Worm (Caenorhabditis elegans): Measurements from ENCODE around the gene ttbk-4.

The ttbk-4 gene

DNA sequence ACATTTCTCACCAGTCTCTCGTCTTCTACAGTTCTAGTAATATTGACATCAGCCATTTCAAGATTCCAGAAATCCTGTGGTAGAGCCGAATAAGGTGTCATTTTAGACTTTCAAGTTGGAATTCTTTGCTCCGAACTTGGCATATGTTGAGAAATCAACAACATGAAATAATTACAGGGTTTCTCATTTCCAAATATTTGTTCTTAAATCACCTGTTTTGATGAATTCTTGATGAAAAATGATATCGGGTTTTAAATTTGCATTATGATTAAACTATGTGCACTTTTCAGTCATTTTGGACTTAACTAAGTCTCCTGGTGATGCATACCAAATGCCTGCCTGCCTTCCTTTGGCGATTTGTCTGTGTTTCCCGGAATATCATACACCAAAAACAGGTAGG lies 21.4 kb downstream of the ttbk-4 start, which contains the start of gene srv-12:
Gene srv-12, minus strand, starts transcription at position 101 of the 400 bp plus-strand sequence.
- TF ChIP-seq egl-27 (tag; optimal IDR thresholded peaks at IDR 0.05) (no peak), spr-3 (GFP tag; optimal IDR thresholded peaks at IDR 0.05) (no peak), fos-1 (tag; optimal IDR thresholded peaks at IDR 0.05) (no peak), lin-29 (GFP tag; IDR thresholded peaks at IDR 0.05) (no peak), lin-38 (GFP tag; IDR thresholded peaks at IDR 0.05) (no peak), ceh-20 (GFP tag; IDR thresholded peaks at IDR 0.05) (no peak), nhr-111 (GFP tag; optimal IDR thresholded peaks at IDR 0.05) (no peak), ces-1 (GFP tag; optimal IDR thresholded peaks at IDR 0.05) (no peak), duxl-1 (tag; optimal IDR thresholded peaks at IDR 0.05; ENCODE audit: poor library complexity) (no peak), F10B5.3 (tag; optimal IDR thresholded peaks at IDR 0.05) (no peak), lsy-2 (tag; optimal IDR thresholded peaks at IDR 0.05) (no peak), mxl-3 (GFP tag; optimal IDR thresholded peaks at IDR 0.05) (no peak), lir-3 (tag; optimal IDR thresholded peaks at IDR 0.05) (no peak), egl-43 (GFP tag; IDR thresholded peaks at IDR 0.05) (no peak), mxl-2 (GFP tag; conservative IDR thresholded peaks at IDR 0.05) (no peak), F44E2.7 (GFP tag; IDR thresholded peaks at IDR 0.05) (no peak), jun-1 (tag; optimal IDR thresholded peaks at IDR 0.05) (no peak)

- TF ChIP-seq lin-29 (GFP tag; IDR thresholded peaks at IDR 0.05): no peak
- no peak for TF ChIP-seq F49E8.2 (tag; optimal IDR thresholded peaks at IDR 0.05; ENCODE audit: borderline replicate concordance)
- TF ChIP-seq gei-8 (GFP tag; optimal IDR thresholded peaks at IDR 0.05): no peak
- TF ChIP-seq Y75B8A.6 (GFP tag; IDR thresholded peaks at IDR 0.05): no peak
- TF ChIP-seq ces-1 (GFP tag; optimal IDR thresholded peaks at IDR 0.05): no peak
- TF ChIP-seq lin-38 (GFP tag; IDR thresholded peaks at IDR 0.05): no peak
- TF ChIP-seq T20F7.1 (GFP tag; optimal IDR thresholded peaks at IDR 0.05): no peak
- TF ChIP-seq daf-19 (GFP tag; conservative IDR thresholded peaks at IDR 0.05): no peak
- no peak for TF ChIP-seq hif-1 (tag; optimal IDR thresholded peaks at IDR 0.05)
- TF ChIP-seq dmd-6 (GFP tag; IDR thresholded peaks at IDR 0.05): no peak
These were observed 23.8 kb downstream of the ttbk-4 start, which contains the start of gene T04B2.8 for ce11 chrIV:10051088-10051487. TSS of gene T04B2.8 (minus strand) at chrIV:10051188.

DNA sequence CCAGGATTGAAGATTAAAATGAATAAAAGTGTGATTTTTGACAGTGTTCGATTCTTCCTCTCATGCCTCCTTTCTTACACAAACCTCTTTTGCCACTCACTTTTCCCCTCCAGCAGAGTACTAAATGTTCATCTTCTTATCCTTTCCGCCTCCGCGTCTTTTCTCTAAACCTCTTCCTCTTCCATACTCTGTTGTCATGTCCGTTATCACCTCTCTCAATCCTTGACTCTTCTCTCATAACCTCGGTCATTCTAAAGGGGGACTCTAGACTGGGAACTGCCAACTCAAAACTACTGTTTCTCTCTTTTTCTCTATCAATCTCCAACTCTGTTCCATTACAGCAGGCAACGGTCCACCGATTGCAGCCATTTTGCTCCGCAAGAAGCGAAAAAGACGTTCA lies 26.7 kb downstream of the ttbk-4 start:
- TF ChIP-seq nhr-11 (tag; optimal IDR thresholded peaks at IDR 0.05): peak; percentile 54
- no peak for TF ChIP-seq dpl-1 (GFP tag; optimal IDR thresholded peaks at IDR 0.05)

DNA sequence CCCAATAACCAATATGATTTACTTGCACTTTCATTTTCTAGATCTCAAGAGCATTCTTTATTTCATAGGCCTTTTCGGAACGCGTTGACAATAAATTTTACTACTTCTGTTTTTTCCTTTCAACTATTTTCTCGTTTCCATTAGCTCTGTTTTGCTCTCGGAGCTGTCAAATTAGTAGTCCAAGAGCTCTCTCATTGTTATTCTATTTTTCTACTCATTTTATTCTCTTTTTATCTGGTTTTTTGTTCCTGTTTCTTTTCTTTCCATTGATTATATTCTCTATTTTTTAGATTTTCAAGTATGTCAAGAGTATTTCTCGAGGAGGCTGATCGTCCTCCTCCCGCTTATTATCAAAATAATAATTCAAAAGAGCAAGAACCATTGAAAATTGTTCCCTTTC lies 27.8 kb downstream of the ttbk-4 start, which contains the start of gene T04B2.3:
Gene T04B2.3, plus strand, starts transcription at position 301 of the 400 bp plus-strand sequence.
- no peak for TF ChIP-seq ceh-62 (tag; optimal IDR thresholded peaks at IDR 0.05)
- TF ChIP-seq F44E2.7 (GFP tag; IDR thresholded peaks at IDR 0.05): no peak
- TF ChIP-seq egl-43 (GFP tag; IDR thresholded peaks at IDR 0.05): no peak
- no peak for TF ChIP-seq madf-5 (GFP tag; IDR thresholded peaks at IDR 0.05)
- no peak for TF ChIP-seq nhr-111 (GFP tag; optimal IDR thresholded peaks at IDR 0.05)
- TF ChIP-seq mdt-29 (GFP tag; IDR thresholded peaks at IDR 0.05): no peak
- no peak for TF ChIP-seq hif-1 (tag; optimal IDR thresholded peaks at IDR 0.05)
- TF ChIP-seq lin-39 (tag; optimal IDR thresholded peaks at IDR 0.05): no peak
- TF ChIP-seq Y48G9A.11 (GFP tag; IDR thresholded peaks at IDR 0.05): no peak
- TF ChIP-seq nhr-77 (tag; optimal IDR thresholded peaks at IDR 0.05): no peak

DNA sequence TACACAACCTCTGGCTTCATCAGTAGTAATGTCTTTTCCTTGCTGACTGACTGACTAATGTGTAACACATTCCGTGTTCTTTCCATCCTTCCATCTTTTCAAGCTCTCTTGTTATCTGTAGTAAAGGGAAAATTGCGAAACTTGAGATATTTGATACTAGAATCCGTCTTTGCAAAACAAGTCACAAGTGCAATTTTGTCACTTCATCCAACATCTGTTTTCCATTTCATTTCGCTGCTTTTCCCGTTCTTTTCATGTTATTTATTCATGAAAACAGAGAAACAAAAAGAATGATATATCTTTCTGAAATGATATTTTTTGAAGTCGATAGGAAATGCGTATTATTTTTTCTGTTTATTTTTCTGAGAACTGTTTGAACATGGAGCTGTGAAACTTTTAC lies 28.9 kb downstream of the ttbk-4 start:
- TF ChIP-seq aha-1 (tag): peak; percentile 14
- TF ChIP-seq unc-62 (GFP tag; optimal IDR thresholded peaks at IDR 0.05 in 1 of 2): peak in 1 of 2 experiments; percentile 77
- no peak for TF ChIP-seq unc-62 (tag; optimal IDR thresholded peaks at IDR 0.05)
- no peak for TF ChIP-seq set-16 (GFP tag; IDR thresholded peaks at IDR 0.05)
- TF ChIP-seq mep-1 (tag; optimal IDR thresholded peaks at IDR 0.05): no peak
- peak; percentile 23 for TF ChIP-seq nhr-11 (tag; optimal IDR thresholded peaks at IDR 0.05)
- peak in 1 of 2 experiments; percentile 35 for TF ChIP-seq daf-16 (GFP tag; optimal IDR thresholded peaks at IDR 0.05)
- TF ChIP-seq daf-16 (tag; optimal IDR thresholded peaks at IDR 0.05): no peak
- TF ChIP-seq arid-1 (GFP tag; conservative IDR thresholded peaks at IDR 0.05): no peak

All from whole organism, L4 larva.